Worm (Caenorhabditis elegans) whole organism, L3 larva: ENCODE results near the gene C08E8.1.

Source experiments
- aly-2 ChIP-seq: fragments of 150-350 bp; optimal IDR thresholded peaks from 2 replicates; lab custom pipeline; 2014; ENCODE audit warnings: missing biosample characterization, missing genetic modification characterization
- ama-1 ChIP-seq: fragments of 150-350 bp; optimal IDR thresholded peaks from 2 replicates; lab custom pipeline; 2018
- ceh-16 ChIP-seq: sonication (generic microtip); optimal IDR thresholded peaks from 2 replicates; lab custom pipeline; 2017; ENCODE audit warnings: missing biosample characterization, missing genetic modification characterization
- ceh-28 ChIP-seq: fragments of 150-350 bp; optimal IDR thresholded peaks from 2 replicates; lab custom pipeline; 2014; ENCODE audit warnings: missing biosample characterization, missing genetic modification reagents, missing genetic modification characterization
- ceh-9 ChIP-seq: sonication (generic microtip); optimal IDR thresholded peaks from 2 replicates; lab custom pipeline; 2018; ENCODE audit warnings: missing biosample characterization, missing genetic modification characterization
- daf-12 ChIP-seq: fragments of 150-350 bp; optimal IDR thresholded peaks from 2 replicates; lab custom pipeline; 2014; ENCODE audit warnings: missing biosample characterization, missing genetic modification reagents, missing genetic modification characterization
- egl-27 ChIP-seq: sonication (generic microtip); optimal IDR thresholded peaks from 4 replicates; lab custom pipeline; 2017; ENCODE audit warnings: missing biosample characterization, missing genetic modification reagents, missing genetic modification characterization
- egl-5 ChIP-seq: fragments of 150-350 bp; optimal IDR thresholded peaks from 2 replicates; lab custom pipeline; 2017; ENCODE audit warnings: missing biosample characterization, missing genetic modification reagents, missing genetic modification characterization, inconsistent platforms
- elt-1 ChIP-seq: fragments of 150-350 bp; optimal IDR thresholded peaks from 2 replicates; lab custom pipeline; 2014; ENCODE audit warnings: missing biosample characterization, missing genetic modification characterization
- elt-2 ChIP-seq: sonication (generic microtip); optimal IDR thresholded peaks from 2 replicates; lab custom pipeline; 2016; ENCODE audit warnings: missing genetic modification reagents, mild to moderate bottlenecking, missing genetic modification characterization, missing compliant biosample characterization
- elt-3 ChIP-seq, 3 experiments: fragments of 150-350 bp in 1 of 3; sonication (generic microtip) in 2 of 3; optimal IDR thresholded peaks; 2 replicates in 2 of 3; 4 replicates in 1 of 3; lab custom pipeline; 2014 to 2017; ENCODE audit warnings: missing biosample characterization in 3 of 3, missing genetic modification characterization in 3 of 3
- eor-1 ChIP-seq, 2 experiments: fragments of 150-350 bp; optimal IDR thresholded peaks; 2 replicates each; lab custom pipeline; 2014 to 2018; ENCODE audit warnings: missing biosample characterization in 2 of 2, missing genetic modification characterization in 2 of 2
- fkh-10 ChIP-seq: sonication (generic microtip); optimal IDR thresholded peaks from 2 replicates; lab custom pipeline; 2017; ENCODE audit warnings: missing biosample characterization, missing genetic modification reagents, missing genetic modification characterization
- fkh-2 ChIP-seq: fragments of 150-350 bp; optimal IDR thresholded peaks from 2 replicates; lab custom pipeline; 2014; ENCODE audit warnings: missing biosample characterization, missing genetic modification reagents, missing genetic modification characterization
- fos-1 ChIP-seq: fragments of 150-350 bp; optimal IDR thresholded peaks from 2 replicates; lab custom pipeline; 2014; ENCODE audit warnings: missing biosample characterization, missing genetic modification characterization
- hmg-11 ChIP-seq: sonication (generic microtip); optimal IDR thresholded peaks from 2 replicates; lab custom pipeline; 2016; ENCODE audit warnings: missing genetic modification characterization, missing compliant biosample characterization
- jun-1 ChIP-seq: fragments of 150-350 bp; optimal IDR thresholded peaks from 2 replicates; lab custom pipeline; 2014; ENCODE audit warnings: missing biosample characterization, missing genetic modification reagents, missing genetic modification characterization
- lin-15B ChIP-seq: fragments of 150-350 bp; optimal IDR thresholded peaks from 2 replicates; lab custom pipeline; 2014; ENCODE audit warnings: missing biosample characterization, missing genetic modification characterization
- lin-39 ChIP-seq: fragments of 150-350 bp; optimal IDR thresholded peaks from 2 replicates; lab custom pipeline; 2018; ENCODE audit warnings: missing biosample characterization, missing genetic modification reagents, missing genetic modification characterization
- lsy-12 ChIP-seq: sonication (generic microtip); optimal IDR thresholded peaks from 2 replicates; lab custom pipeline; 2016; ENCODE audit warnings: mild to moderate bottlenecking, missing genetic modification characterization, missing compliant biosample characterization
- mml-1 ChIP-seq: fragments of 150-350 bp; sonication (generic microtip); optimal IDR thresholded peaks from 3 replicates; lab custom pipeline; 2014; ENCODE audit warnings: missing biosample characterization, missing genetic modification characterization
- nhr-11 ChIP-seq: fragments of 150-350 bp; optimal IDR thresholded peaks from 2 replicates; lab custom pipeline; 2014; ENCODE audit warnings: missing biosample characterization, missing genetic modification characterization
- nhr-23 ChIP-seq: fragments of 150-350 bp; optimal IDR thresholded peaks from 2 replicates; lab custom pipeline; 2014; ENCODE audit warnings: missing biosample characterization, missing genetic modification reagents, missing genetic modification characterization
- nhr-237 ChIP-seq: fragments of 150-350 bp; optimal IDR thresholded peaks from 2 replicates; lab custom pipeline; 2014; ENCODE audit warnings: missing biosample characterization, missing genetic modification characterization
- nhr-25 ChIP-seq: sonication (generic microtip); optimal IDR thresholded peaks from 2 replicates; lab custom pipeline; 2017; ENCODE audit warnings: missing biosample characterization, missing genetic modification characterization
- nhr-43 ChIP-seq: sonication (generic microtip); optimal IDR thresholded peaks from 2 replicates; lab custom pipeline; 2016; ENCODE audit warnings: mild to moderate bottlenecking, missing genetic modification characterization, missing compliant biosample characterization; ENCODE audit not compliant: poor library complexity, severe bottlenecking
- nhr-67 ChIP-seq: fragments of 150-350 bp; optimal IDR thresholded peaks from 2 replicates; lab custom pipeline; 2014; ENCODE audit warnings: missing biosample characterization, missing genetic modification characterization
- nhr-76 ChIP-seq: fragments of 150-350 bp; sonication (generic microtip); optimal IDR thresholded peaks from 5 replicates; lab custom pipeline; 2014; ENCODE audit warnings: missing biosample characterization, missing genetic modification characterization
- nhr-77 ChIP-seq: fragments of 150-350 bp; optimal IDR thresholded peaks from 2 replicates; lab custom pipeline; 2014; ENCODE audit warnings: missing biosample characterization, missing genetic modification characterization
- pha-4 ChIP-seq: fragments of 150-350 bp; optimal IDR thresholded peaks from 2 replicates; lab custom pipeline; 2014; ENCODE audit warnings: missing biosample characterization, missing genetic modification reagents, missing genetic modification characterization
- pqm-1 ChIP-seq: fragments of 150-350 bp; optimal IDR thresholded peaks from 2 replicates; lab custom pipeline; 2017; ENCODE audit warnings: missing biosample characterization, missing genetic modification characterization, inconsistent platforms
- skn-1 ChIP-seq: fragments of 150-350 bp; optimal IDR thresholded peaks from 2 replicates; lab custom pipeline; 2014; ENCODE audit warnings: missing biosample characterization, missing genetic modification characterization
- unc-62 ChIP-seq: fragments of 150-350 bp; sonication (generic microtip); optimal IDR thresholded peaks from 4 replicates; lab custom pipeline; 2014; ENCODE audit warnings: missing biosample characterization, missing genetic modification reagents, missing genetic modification characterization
- zag-1 ChIP-seq: fragments of 150-350 bp; optimal IDR thresholded peaks from 2 replicates; lab custom pipeline; 2014; ENCODE audit warnings: missing biosample characterization, missing genetic modification characterization
- ztf-4 ChIP-seq: fragments of 150-350 bp; optimal IDR thresholded peaks from 2 replicates; lab custom pipeline; 2014; ENCODE audit warnings: missing biosample characterization, missing genetic modification characterization

C08E8.1 gene

DNA sequence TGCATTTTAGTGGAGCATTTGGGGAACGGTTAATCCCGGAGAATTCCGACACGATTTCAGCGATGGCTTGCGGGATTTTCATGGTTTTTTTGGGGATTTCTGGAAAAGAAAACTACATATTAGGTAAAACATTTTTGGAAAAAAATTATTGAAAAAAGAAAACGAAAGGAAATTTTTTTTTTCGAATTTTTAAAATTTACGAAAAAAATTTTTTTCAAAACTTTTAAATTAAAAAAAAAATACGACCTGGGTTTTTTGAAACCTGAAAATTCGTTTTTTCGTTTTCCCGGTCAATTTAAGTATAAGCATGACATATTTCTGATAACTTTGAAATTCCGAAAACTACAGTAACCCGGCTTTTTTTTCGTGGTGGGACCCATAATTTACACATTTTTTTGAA lies 22.5 kb downstream of the C08E8.1 start, which contains the start of gene C08E8.10:
Gene C08E8.10 (minus strand): TSS at position 101 of the 400 bp plus-strand sequence.
- TF ChIP-seq pqm-1 (tag; lab: Kevin White, UChicago): no peak
- no peak for TF ChIP-seq lin-15B (tag; lab: Kevin White, UChicago)
- no peak for TF ChIP-seq jun-1 (tag; lab: Kevin White, UChicago)
- TF ChIP-seq nhr-43 (tag; lab: Kevin White, UChicago): no peak
- no peak for TF ChIP-seq nhr-25 (tag; lab: Kevin White, UChicago)
- no peak for TF ChIP-seq egl-27 (tag; lab: Kevin White, UChicago)
- TF ChIP-seq zag-1 (tag; lab: Kevin White, UChicago): no peak
- TF ChIP-seq ceh-16 (tag; lab: Kevin White, UChicago): no peak
- TF ChIP-seq ceh-9 (tag; lab: Kevin White, UChicago): no peak

DNA sequence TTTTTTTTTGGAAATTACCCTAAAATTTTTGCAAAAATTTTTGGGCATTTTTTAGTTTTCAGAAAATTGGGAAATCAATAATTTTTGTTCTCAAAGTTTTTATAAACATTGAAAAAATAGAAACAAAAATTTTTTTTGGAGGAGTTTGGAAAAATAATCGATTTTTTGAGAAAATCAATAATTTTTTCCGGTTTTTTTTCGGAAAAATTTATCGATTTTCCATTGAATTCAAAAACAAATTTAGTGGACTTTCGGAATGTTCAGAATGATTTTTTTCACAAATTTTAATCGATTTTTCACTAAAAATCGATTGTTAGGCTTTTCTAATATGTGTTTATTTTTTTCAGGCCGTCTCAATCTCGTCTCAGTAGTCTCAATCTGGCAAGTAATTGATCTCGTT lies 24.7 kb downstream of the C08E8.1 start:
- TF ChIP-seq ceh-28 (tag; lab: Kevin White, UChicago): peak; percentile 57
- no peak for TF ChIP-seq mml-1

DNA sequence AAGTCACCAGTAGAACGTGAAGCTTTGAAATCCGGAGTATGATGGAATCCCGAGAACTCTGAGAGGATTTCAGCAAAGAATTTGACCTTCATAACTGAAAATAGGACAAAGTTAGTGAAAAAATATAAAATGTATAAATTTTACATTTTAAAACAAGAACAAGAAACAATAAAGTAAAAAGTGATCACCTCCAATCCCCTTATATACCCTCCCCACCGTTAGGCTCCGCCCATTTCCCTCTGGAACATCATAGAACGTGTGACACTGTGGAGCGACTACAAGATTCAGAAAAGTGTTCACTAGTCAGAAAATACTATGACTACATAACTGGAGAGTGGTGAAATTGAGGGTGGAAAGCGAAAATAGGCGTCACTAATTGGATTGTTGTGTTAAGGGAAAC lies 31.2 kb downstream of the C08E8.1 start, which contains the start of gene B0462.4:
Gene B0462.4 (minus strand): TSS at position 101 of the 400 bp plus-strand sequence.
- TF ChIP-seq elt-2 (tag; lab: Kevin White, UChicago) (no peak), lin-15B (tag; lab: Kevin White, UChicago) (no peak), lsy-12 (tag; lab: Kevin White, UChicago) (no peak), fkh-2 (tag; lab: Kevin White, UChicago) (no peak), unc-62 (GFP tag; lab: Kevin White, UChicago) (no peak), eor-1 (tag; optimal IDR thresholded peaks at IDR 0.05; lab: Kevin White, UChicago) (no peak), nhr-67 (tag; lab: Kevin White, UChicago) (no peak), ceh-9 (tag; lab: Kevin White, UChicago) (no peak), skn-1 (tag; lab: Kevin White, UChicago) (no peak), nhr-76 (tag; lab: Kevin White, UChicago) (no peak), ama-1 (lab: Kevin White, UChicago) (no peak), pqm-1 (tag; lab: Kevin White, UChicago) (no peak), egl-5 (tag; lab: Kevin White, UChicago) (no peak), ztf-4 (tag; lab: Kevin White, UChicago) (no peak), lin-39 (tag; lab: Kevin White, UChicago) (no peak), fkh-10 (no peak), jun-1 (tag; lab: Kevin White, UChicago) (no peak)

DNA sequence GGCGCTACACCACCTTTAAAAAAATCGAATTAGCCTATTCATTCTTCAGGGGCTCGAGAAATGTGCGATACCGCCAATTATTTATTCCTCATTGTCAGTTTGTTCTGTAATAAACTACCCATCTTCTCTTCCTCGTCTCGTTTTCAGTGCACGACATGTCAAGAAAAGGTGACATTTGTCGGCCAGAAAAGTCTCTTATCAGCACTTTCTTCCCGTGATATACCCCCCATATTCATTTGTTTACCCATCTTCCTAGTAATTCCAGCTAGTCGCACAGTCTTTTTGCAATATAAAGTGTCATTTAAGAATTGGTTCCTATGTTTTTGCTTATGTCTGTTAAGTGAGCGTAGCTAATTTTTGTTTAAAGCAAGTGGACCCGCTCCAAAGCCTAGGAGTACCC lies 37.8 kb downstream of the C08E8.1 start:
- peak; percentile 51 for TF ChIP-seq jun-1 (tag; lab: Kevin White, UChicago)
- TF ChIP-seq pqm-1 (tag; lab: Kevin White, UChicago): peak; percentile 15
- peak; percentile 9 for TF ChIP-seq pha-4 (tag; lab: Kevin White, UChicago)
- no peak for TF ChIP-seq fos-1
- peak; percentile 73 for TF ChIP-seq elt-2 (tag; lab: Kevin White, UChicago)

DNA sequence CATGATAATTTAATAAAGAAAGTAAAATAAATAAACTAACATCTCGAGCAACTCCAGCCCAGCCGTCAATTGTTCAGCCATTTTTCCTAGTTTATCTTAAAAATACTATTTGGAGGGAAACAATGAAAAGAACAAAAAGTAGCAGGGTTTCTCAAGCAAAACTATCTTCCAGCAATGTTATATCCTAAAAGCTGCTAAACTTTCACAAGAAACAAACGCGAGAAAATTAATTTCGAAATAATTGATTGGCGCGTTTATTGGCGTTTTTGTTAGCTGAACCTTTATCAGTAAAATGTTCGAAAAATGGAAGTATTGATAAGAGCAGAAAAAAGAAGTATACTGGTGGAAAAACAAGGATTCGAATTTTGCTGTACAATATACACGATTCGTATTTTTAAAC lies 39.1 kb downstream of the C08E8.1 start, which contains the start of gene B0462.5:
Gene B0462.5 (minus strand): TSS at position 101 of the 400 bp plus-strand sequence.
- TF ChIP-seq pqm-1 (tag; lab: Kevin White, UChicago) (peak; percentile 3), aly-2 (no peak), elt-2 (tag; lab: Kevin White, UChicago) (peak; percentile 50), nhr-77 (tag; lab: Kevin White, UChicago) (no peak)

DNA sequence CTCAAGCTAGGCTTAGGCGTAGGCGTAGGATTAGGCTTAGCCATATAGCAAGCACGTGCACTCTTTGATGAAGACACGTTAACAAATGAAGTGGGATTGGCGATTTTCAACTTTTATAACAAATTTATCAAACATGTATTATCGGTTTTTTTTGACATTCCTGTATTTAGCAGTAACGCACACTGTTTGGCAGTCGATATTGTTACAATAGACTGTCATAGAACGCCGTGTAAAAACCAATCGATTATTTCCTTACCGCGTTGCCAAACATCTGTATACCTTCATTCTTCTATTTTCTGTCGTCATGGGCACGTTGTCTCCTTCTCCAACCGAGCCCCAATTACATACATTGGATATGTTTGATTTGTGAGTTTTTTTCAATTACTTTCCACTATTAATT lies 44.0 kb downstream of the C08E8.1 start, which contains the start of gene fbxb-119:
Gene fbxb-119 (plus strand): TSS at position 301 of the 400 bp plus-strand sequence.
- no peak for TF ChIP-seq egl-5 (tag; lab: Kevin White, UChicago)
- TF ChIP-seq elt-3 (tag; optimal IDR thresholded peaks at IDR 0.05; lab: Kevin White, UChicago): no peak
- no peak for TF ChIP-seq hmg-11
- no peak for TF ChIP-seq nhr-25 (tag; lab: Kevin White, UChicago)
- no peak for TF ChIP-seq fos-1
- no peak for TF ChIP-seq fkh-2 (tag; lab: Kevin White, UChicago)
- no peak for TF ChIP-seq elt-1 (tag; lab: Kevin White, UChicago)
- no peak for TF ChIP-seq egl-27 (tag; lab: Kevin White, UChicago)
- TF ChIP-seq lin-39 (tag; lab: Kevin White, UChicago): no peak
- TF ChIP-seq fkh-10: no peak
- no peak for TF ChIP-seq nhr-23 (tag; lab: Kevin White, UChicago)
- TF ChIP-seq nhr-11: no peak
- no peak for TF ChIP-seq nhr-237
- TF ChIP-seq ceh-9 (tag; lab: Kevin White, UChicago): no peak
- TF ChIP-seq zag-1 (tag; lab: Kevin White, UChicago): no peak
- no peak for TF ChIP-seq daf-12 (tag; lab: Kevin White, UChicago)
